Fruit fly (Drosophila melanogaster) whole organism, embryonic: ENCODE results near the gene CG16998.

Source experiments
- Ada2b ChIP-seq: fragments of 200-800 bp; sonication (Bioruptor generic); IDR thresholded peaks from 2 replicates; pipeline ENCODE4 v1.3.6; 2022; ENCODE audit warnings: missing biosample characterization, missing genetic modification characterization
- B-H1 ChIP-seq: fragments of 200-800 bp; sonication (Bioruptor generic); IDR thresholded peaks from 3 replicates; pipeline ENCODE4 v1.3.6; 2022; ENCODE audit warnings: missing biosample characterization, missing genetic modification characterization
- Blimp-1 ChIP-seq: fragments of 200-800 bp; sonication (Bioruptor generic); optimal IDR thresholded peaks from 3 replicates; lab custom pipeline; 2018; ENCODE audit warnings: missing biosample characterization, missing genetic modification characterization, mild to moderate bottlenecking, moderate library complexity, missing genetic modification reagents
- CG10209 ChIP-seq: fragments of 200-800 bp; sonication (Bioruptor generic); optimal IDR thresholded peaks from 3 replicates; lab custom pipeline; 2017; ENCODE audit warnings: missing biosample characterization, mild to moderate bottlenecking, missing genetic modification characterization, missing genetic modification reagents
- CG11560 ChIP-seq: fragments of 200-800 bp; sonication (Bioruptor generic); IDR thresholded peaks from 3 replicates; pipeline ENCODE4 v1.3.6; 2022; ENCODE audit warnings: missing biosample characterization, missing genetic modification characterization
- CG12071 ChIP-seq: fragments of 200-800 bp; sonication (Bioruptor generic); optimal IDR thresholded peaks from 3 replicates; lab custom pipeline; 2018; ENCODE audit warnings: missing biosample characterization, mild to moderate bottlenecking, missing genetic modification characterization
- CG12104 ChIP-seq: fragments of 200-800 bp; sonication (Bioruptor generic); optimal IDR thresholded peaks from 3 replicates; lab custom pipeline; 2016; ENCODE audit warnings: missing biosample characterization, missing genetic modification characterization
- CG1233 ChIP-seq: fragments of 200-800 bp; sonication (Bioruptor generic); optimal IDR thresholded peaks from 4 replicates; lab custom pipeline; 2018; ENCODE audit warnings: missing biosample characterization, mild to moderate bottlenecking, missing genetic modification characterization
- CG12659 ChIP-seq: fragments of 200-800 bp; sonication (Bioruptor generic); optimal IDR thresholded peaks from 3 replicates; lab custom pipeline; 2017; ENCODE audit warnings: mild to moderate bottlenecking, missing biosample characterization, missing genetic modification reagents, missing genetic modification characterization
- CG14710 ChIP-seq: fragments of 200-800 bp; sonication (Bioruptor generic); optimal IDR thresholded peaks from 3 replicates; lab custom pipeline; 2019; ENCODE audit warnings: missing biosample characterization, mild to moderate bottlenecking, missing genetic modification characterization, moderate library complexity
- CG1603 ChIP-seq: fragments of 200-800 bp; sonication (Bioruptor generic); optimal IDR thresholded peaks from 2 replicates; lab custom pipeline; 2019; ENCODE audit warnings: missing biosample characterization, mild to moderate bottlenecking, missing genetic modification characterization, moderate library complexity
- CG17385 ChIP-seq: fragments of 200-800 bp; sonication (Bioruptor generic); optimal IDR thresholded peaks from 3 replicates; lab custom pipeline; 2018; ENCODE audit warnings: missing biosample characterization, mild to moderate bottlenecking, missing genetic modification characterization
- CG17802 ChIP-seq: fragments of 200-800 bp; sonication (Bioruptor generic); optimal IDR thresholded peaks from 2 replicates; lab custom pipeline; 2018; ENCODE audit warnings: missing biosample characterization, mild to moderate bottlenecking, missing genetic modification characterization, moderate library complexity
- CG18262 ChIP-seq: fragments of 200-800 bp; optimal IDR thresholded peaks from 3 replicates; lab custom pipeline; 2019; ENCODE audit warnings: missing biosample characterization, mild to moderate bottlenecking, missing genetic modification characterization, moderate library complexity
- CG30403 ChIP-seq: fragments of 200-800 bp; sonication (Bioruptor generic); optimal IDR thresholded peaks from 3 replicates; lab custom pipeline; 2016; ENCODE audit warnings: missing biosample characterization, missing genetic modification characterization
- CG33213 ChIP-seq: fragments of 200-800 bp; sonication (Bioruptor generic); optimal IDR thresholded peaks from 3 replicates; lab custom pipeline; 2016; ENCODE audit warnings: missing biosample characterization, missing genetic modification characterization
- CG4820 ChIP-seq: fragments of 200-800 bp; sonication (Bioruptor generic); optimal IDR thresholded peaks from 3 replicates; lab custom pipeline; 2016; ENCODE audit warnings: missing biosample characterization, missing genetic modification characterization
- CG7928 ChIP-seq: fragments of 200-800 bp; sonication (Bioruptor generic); optimal IDR thresholded peaks from 2 replicates; lab custom pipeline; 2017; ENCODE audit warnings: missing biosample characterization, mild to moderate bottlenecking, missing genetic modification characterization
- CG7987 ChIP-seq: fragments of 200-800 bp; sonication (Bioruptor generic); optimal IDR thresholded peaks from 2 replicates; lab custom pipeline; 2018; ENCODE audit warnings: missing biosample characterization, mild to moderate bottlenecking, missing genetic modification characterization, moderate library complexity
- CG9932 ChIP-seq: fragments of 200-800 bp; sonication (Bioruptor generic); IDR thresholded peaks from 2 replicates; pipeline ENCODE4 v1.3.6; 2022; ENCODE audit warnings: missing biosample characterization, missing genetic modification characterization
- CoRest ChIP-seq: fragments of 200-800 bp; sonication (Bioruptor generic); optimal IDR thresholded peaks from 3 replicates; lab custom pipeline; 2018; ENCODE audit warnings: missing biosample characterization, mild to moderate bottlenecking, missing genetic modification characterization, moderate library complexity
- Dbx ChIP-seq: fragments of 200-800 bp; sonication (Bioruptor generic); IDR thresholded peaks from 3 replicates; pipeline ENCODE4 v1.3.6; 2022; ENCODE audit warnings: missing biosample characterization, missing genetic modification characterization
- E2f2 ChIP-seq: fragments of 200-800 bp; sonication (Bioruptor generic); IDR thresholded peaks from 2 replicates; pipeline ENCODE4 v1.3.6; 2022; ENCODE audit warnings: missing biosample characterization, missing genetic modification characterization
- HLH3B ChIP-seq: fragments of 200-800 bp; sonication (Bioruptor generic); IDR thresholded peaks from 2 replicates; pipeline ENCODE4 v1.3.6; 2022; ENCODE audit warnings: missing biosample characterization, missing genetic modification characterization
- Hey ChIP-seq: fragments of 200-800 bp; sonication (Bioruptor generic); optimal IDR thresholded peaks from 3 replicates; lab custom pipeline; 2018; ENCODE audit warnings: missing biosample characterization, mild to moderate bottlenecking, missing genetic modification characterization
- Hmx ChIP-seq: fragments of 200-800 bp; sonication (Bioruptor generic); optimal IDR thresholded peaks from 2 replicates; lab custom pipeline; 2016; ENCODE audit warnings: missing biosample characterization, missing genetic modification characterization
- Jarid2 ChIP-seq: fragments of 200-800 bp; sonication (Bioruptor generic); optimal IDR thresholded peaks from 3 replicates; lab custom pipeline; 2017; ENCODE audit warnings: mild to moderate bottlenecking, missing biosample characterization, missing genetic modification reagents, missing genetic modification characterization
- Nf-YB ChIP-seq: fragments of 200-800 bp; sonication (Bioruptor generic); optimal IDR thresholded peaks from 3 replicates; lab custom pipeline; 2019; ENCODE audit warnings: missing biosample characterization, mild to moderate bottlenecking, missing genetic modification characterization, moderate library complexity
- Oaz ChIP-seq: fragments of 200-800 bp; sonication (Bioruptor generic); IDR thresholded peaks from 2 replicates; pipeline ENCODE4 v1.3.6; 2022; ENCODE audit warnings: missing biosample characterization, missing genetic modification characterization
- PHDP ChIP-seq: fragments of 200-800 bp; sonication (Bioruptor generic); optimal IDR thresholded peaks from 3 replicates; lab custom pipeline; 2018; ENCODE audit warnings: missing biosample characterization, mild to moderate bottlenecking, missing genetic modification characterization, moderate library complexity
- al ChIP-seq: fragments of 200-800 bp; sonication (Bioruptor generic); IDR thresholded peaks from 2 replicates; pipeline ENCODE4 v1.3.6; 2022; ENCODE audit warnings: missing biosample characterization, missing genetic modification characterization
- bigmax ChIP-seq: fragments of 200-800 bp; sonication (Bioruptor generic); optimal IDR thresholded peaks from 2 replicates; lab custom pipeline; 2018; ENCODE audit warnings: missing biosample characterization, mild to moderate bottlenecking, missing genetic modification characterization
- chinmo ChIP-seq: fragments of 200-800 bp; sonication (Bioruptor generic); IDR thresholded peaks from 4 replicates; pipeline ENCODE4 v1.3.6; 2022; ENCODE audit warnings: missing biosample characterization, missing genetic modification characterization; ENCODE audit not compliant: partially characterized antibody
- dmrt99B ChIP-seq: fragments of 200-800 bp; sonication (Bioruptor generic); optimal IDR thresholded peaks from 2 replicates; lab custom pipeline; 2018; ENCODE audit warnings: missing biosample characterization, mild to moderate bottlenecking, missing genetic modification characterization, moderate library complexity
- fd3F ChIP-seq: fragments of 200-800 bp; sonication (Bioruptor generic); optimal IDR thresholded peaks from 2 replicates; lab custom pipeline; 2018; ENCODE audit warnings: missing biosample characterization, mild to moderate bottlenecking, missing genetic modification characterization, moderate library complexity
- kni ChIP-seq: fragments of 200-800 bp; sonication (Bioruptor generic); optimal IDR thresholded peaks from 3 replicates; lab custom pipeline; 2017; ENCODE audit warnings: mild to moderate bottlenecking, missing biosample characterization, missing genetic modification reagents, missing genetic modification characterization
- lola ChIP-seq, 3 experiments: fragments of >200 bp in 2 of 3; fragments of 200-800 bp in 1 of 3; sonication (Bioruptor generic) in 1 of 3; optimal IDR thresholded peaks; 2 replicates each; lab custom pipeline; 2017 to 2019; ENCODE audit warnings: missing biosample characterization in 3 of 3, missing genetic modification characterization in 3 of 3, mild to moderate bottlenecking in 1 of 3, moderate library complexity in 1 of 3
- nerfin-1 ChIP-seq: fragments of 200-800 bp; sonication (Bioruptor generic); optimal IDR thresholded peaks from 3 replicates; lab custom pipeline; 2019; ENCODE audit warnings: missing biosample characterization, mild to moderate bottlenecking, missing genetic modification characterization, moderate library complexity
- ranshi ChIP-seq: fragments of 200-800 bp; sonication (Bioruptor generic); IDR thresholded peaks from 2 replicates; pipeline ENCODE4 v1.3.6; 2022; ENCODE audit warnings: missing biosample characterization, missing genetic modification characterization
- sd ChIP-seq: fragments of 200-800 bp; sonication (Bioruptor generic); optimal IDR thresholded peaks from 3 replicates; lab custom pipeline; 2018; ENCODE audit warnings: missing biosample characterization, mild to moderate bottlenecking, missing genetic modification characterization, moderate library complexity
- sens ChIP-seq: fragments of 200-800 bp; sonication (Bioruptor generic); peaks from one replicate; lab custom pipeline; 2016; ENCODE audit warnings: missing biosample characterization, missing genetic modification characterization
- slbo ChIP-seq: fragments of 200-800 bp; sonication (Bioruptor generic); IDR thresholded peaks from 2 replicates; pipeline ENCODE4 v1.3.6; 2022; ENCODE audit warnings: missing biosample characterization, missing genetic modification characterization
- sr ChIP-seq: fragments of 200-800 bp; sonication (Bioruptor generic); IDR thresholded peaks from 3 replicates; pipeline ENCODE4 v1.3.6; 2022; ENCODE audit warnings: missing biosample characterization, missing genetic modification characterization

CG16998 gene

dm6 chr3L:7545562-7545961, 5.9 kb upstream of the CG16998 start:
- no peak for TF ChIP-seq Hey
- TF ChIP-seq Ada2b (GFP tag; lab: Robert Waterston, UW) = no peak
- no peak for TF ChIP-seq CoRest (tag; lab: Kevin White, UChicago)
- no peak for TF ChIP-seq chinmo (GFP tag; lab: Robert Waterston, UW)
- TF ChIP-seq sr (GFP tag; lab: Robert Waterston, UW) = no peak
- no peak for TF ChIP-seq CG18262
- no peak for TF ChIP-seq CG17802
- TF ChIP-seq CG12659 (GFP tag; lab: Kevin White, UChicago) = no peak
- no peak for TF ChIP-seq CG30403 (GFP tag; lab: Kevin White, UChicago)
- no peak for TF ChIP-seq dmrt99B (tag; lab: Kevin White, UChicago)
- no peak for TF ChIP-seq slbo (GFP tag; lab: Robert Waterston, UW)
- TF ChIP-seq, all 482 proteins: peak for 0

dm6 chr3L:7544639-7545183, 5.1 kb upstream of the CG16998 start:
- TF ChIP-seq CG9932 (GFP tag; lab: Robert Waterston, UW) (no peak), fd3F (no peak), sens (GFP tag; lab: Kevin White, UChicago) (peak; percentile 17), CG17385 (GFP tag; lab: Kevin White, UChicago) (no peak), Dbx (no peak), E2f2 (GFP tag; lab: Robert Waterston, UW) (no peak), HLH3B (no peak), Blimp-1 (GFP tag; lab: Kevin White, UChicago) (peak; percentile 70), nerfin-1 (no peak), CG7987 (GFP tag; lab: Kevin White, UChicago) (no peak)
- TF ChIP-seq, all 482 proteins: peak for 2

dm6 chr3L:7542357-7542756, 2.7 kb upstream of the CG16998 start, which contains the start of gene CG32376:
Gene CG32376, minus strand, starts transcription at chr3L:7542457.
- no peak for TF ChIP-seq ranshi
- no peak for TF ChIP-seq al

dm6 chr3L:7541068-7541467, 1.4 kb upstream of the CG16998 start, which contains the start of gene CG32374:
Gene CG32374, minus strand, starts transcription at chr3L:7541168.
- TF ChIP-seq lola (GFP tag; optimal IDR thresholded peaks at IDR 0.05; lab: Kevin White, UChicago) = no peak
- no peak for TF ChIP-seq B-H1 (GFP tag; lab: Robert Waterston, UW)
- no peak for TF ChIP-seq CG1603 (tag; lab: Kevin White, UChicago)
- no peak for TF ChIP-seq CG7928 (GFP tag; lab: Kevin White, UChicago)
- TF ChIP-seq Nf-YB = no peak

- TF ChIP-seq kni (GFP tag; lab: Kevin White, UChicago) (peak; percentile 36), CG14710 (no peak), CG4820 (GFP tag; lab: Kevin White, UChicago) (no peak), CG10209 (GFP tag; lab: Kevin White, UChicago) (no peak), sd (tag; lab: Kevin White, UChicago) (peak; percentile 97), Oaz (no peak), CG12104 (GFP tag; lab: Kevin White, UChicago) (no peak), bigmax (GFP tag; lab: Kevin White, UChicago) (no peak), CG33213 (GFP tag; lab: Kevin White, UChicago) (no peak), CG11560 (tag; lab: Robert Waterston, UW) (no peak), Jarid2 (GFP tag; lab: Kevin White, UChicago) (no peak), Hey (no peak), Hmx (no peak), CG1233 (GFP tag; lab: Kevin White, UChicago) (no peak), PHDP (tag; lab: Kevin White, UChicago) (no peak), CG12071 (GFP tag; lab: Kevin White, UChicago) (no peak)
Measured at dm6 chr3L:7530461-7531338, 8.9 kb downstream of the CG16998 start.
